Fruit fly (Drosophila melanogaster): ENCODE measurements around the gene sala.
A peak's percentile ranks its signal among the peaks of the same experiment; 100 is the strongest.

The sala gene

DNA sequence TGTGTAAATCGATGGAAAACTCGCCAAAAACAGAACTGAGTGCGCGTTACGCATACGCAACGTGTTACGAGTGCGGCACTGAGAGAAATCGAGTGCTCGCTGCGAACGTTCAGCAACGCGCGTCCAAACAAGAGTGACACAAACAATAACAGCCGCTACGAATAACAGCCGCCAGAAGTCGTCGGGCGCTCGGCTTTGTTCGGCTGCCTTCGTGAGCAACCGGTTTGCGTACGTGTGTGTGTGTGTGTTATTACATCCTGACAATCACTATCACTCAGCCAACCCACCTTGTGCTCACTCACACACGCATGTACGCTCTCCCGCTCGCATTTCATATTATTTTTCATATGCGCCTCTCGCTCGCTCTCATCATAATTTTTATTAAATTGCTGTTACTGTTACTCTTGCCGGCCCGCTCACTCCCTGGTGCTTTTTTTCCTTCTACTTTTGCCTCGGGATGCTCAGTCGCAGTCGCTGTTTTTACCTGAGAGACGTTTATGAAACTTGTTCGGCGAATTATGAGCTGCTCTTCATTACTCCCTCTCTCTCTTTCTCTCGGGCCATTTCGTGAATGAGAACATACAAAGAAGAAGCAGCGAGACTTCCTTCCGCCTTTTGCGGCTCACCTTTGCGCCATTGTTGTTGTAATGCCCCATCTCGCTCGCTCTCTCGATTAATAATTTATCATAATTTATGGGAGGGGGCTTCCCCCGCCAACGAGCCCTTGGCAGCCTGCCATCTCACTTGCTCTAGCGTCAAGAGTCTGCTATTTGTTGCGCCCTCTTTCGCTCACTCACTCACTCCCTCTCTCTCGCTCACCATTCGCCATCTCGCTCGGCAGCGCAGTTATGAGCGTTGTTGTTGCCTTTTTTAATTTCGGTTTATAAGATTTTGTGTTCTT, 38.8 kb upstream of the sala start, which contains the start of gene salm (continued):
- no peak for TF ChIP-seq CG15269 (tag; optimal IDR thresholded peaks at IDR 0.05)
- no peak for TF ChIP-seq CG4730 (GFP tag; IDR thresholded peaks at IDR 0.05)
- no peak for TF ChIP-seq fu2 (GFP tag; optimal IDR thresholded peaks at IDR 0.05)
- TF ChIP-seq Sry-δ (GFP tag; optimal IDR thresholded peaks at IDR 0.05): no peak
- TF ChIP-seq CG1647 (GFP tag; optimal IDR thresholded peaks at IDR 0.05): no peak
- no peak for TF ChIP-seq Hr51 (GFP tag; optimal IDR thresholded peaks at IDR 0.05)
- TF ChIP-seq wek (GFP tag; optimal IDR thresholded peaks at IDR 0.05): no peak
- no peak for TF ChIP-seq Myb (GFP tag; optimal IDR thresholded peaks at IDR 0.05)
- TF ChIP-seq crp (GFP tag; optimal IDR thresholded peaks at IDR 0.05): no peak
- TF ChIP-seq CG10267 (tag; optimal IDR thresholded peaks at IDR 0.05): no peak
- no peak for TF ChIP-seq Spps (tag; optimal IDR thresholded peaks at IDR 0.05)
- TF ChIP-seq slou (GFP tag; optimal IDR thresholded peaks at IDR 0.05): no peak
- TF ChIP-seq CG8924 (tag; optimal IDR thresholded peaks at IDR 0.05): peak; percentile 2
- no peak for TF ChIP-seq yki (optimal IDR thresholded peaks at IDR 0.05)
- TF ChIP-seq CG4820 (GFP tag; optimal IDR thresholded peaks at IDR 0.05): no peak
- no peak for TF ChIP-seq grn (GFP tag; optimal IDR thresholded peaks at IDR 0.05)
- no peak for TF ChIP-seq chn (GFP tag; optimal IDR thresholded peaks at IDR 0.05)
- no peak for TF ChIP-seq CG15696 (tag; optimal IDR thresholded peaks at IDR 0.05)
- no peak for TF ChIP-seq ab (GFP tag; optimal IDR thresholded peaks at IDR 0.05)
- no peak; the same call in 2 of the 3 replicates for TF ChIP-seq B-H1 (GFP tag; IDR thresholded peaks at IDR 0.05)
- TF ChIP-seq Neu2 (GFP tag; optimal IDR thresholded peaks at IDR 0.05; ENCODE audit: borderline replicate concordance): no peak
- no peak for TF ChIP-seq CG2889 (GFP tag; IDR thresholded peaks at IDR 0.05)
- TF ChIP-seq cas (GFP tag; IDR thresholded peaks at IDR 0.05): no peak
- no peak for TF ChIP-seq BtbVII (GFP tag; optimal IDR thresholded peaks at IDR 0.05)
- TF ChIP-seq CG14014 (GFP tag; IDR thresholded peaks at IDR 0.05): no peak
- no peak for TF ChIP-seq prd (optimal IDR thresholded peaks at IDR 0.05)
- TF ChIP-seq prd (GFP tag; IDR thresholded peaks at IDR 0.05): no peak
- no peak for TF ChIP-seq D19A (tag; optimal IDR thresholded peaks at IDR 0.05)
- no peak for TF ChIP-seq Fer3 (tag; optimal IDR thresholded peaks at IDR 0.05)
- TF ChIP-seq tgo (GFP tag; IDR thresholded peaks at IDR 0.05): no peak
- no peak for TF ChIP-seq insv (GFP tag; optimal IDR thresholded peaks at IDR 0.05)
- no peak for TF ChIP-seq Optix (GFP tag; IDR thresholded peaks at IDR 0.05)
- TF ChIP-seq CG16813 (GFP tag; IDR thresholded peaks at IDR 0.05; ENCODE audit: partially characterized antibody): no peak
- peak; percentile 51; the same call in 2 of the 3 replicates for TF ChIP-seq Opbp (GFP tag; IDR thresholded peaks at IDR 0.05; ENCODE audit: partially characterized antibody)
- TF ChIP-seq hkb (optimal IDR thresholded peaks at IDR 0.05): no peak
- TF ChIP-seq hkb (GFP tag; IDR thresholded peaks at IDR 0.05): peak; percentile 44
- no peak for TF ChIP-seq Rfx (GFP tag; IDR thresholded peaks at IDR 0.05)
- peak; percentile 60 for TF ChIP-seq CoRest (tag; optimal IDR thresholded peaks at IDR 0.05)
- peak; percentile 21 for TF ChIP-seq CG33557 (GFP tag; optimal IDR thresholded peaks at IDR 0.05)
- no peak for TF ChIP-seq E2f1 (GFP tag; IDR thresholded peaks at IDR 0.05)
- TF ChIP-seq sd (tag; optimal IDR thresholded peaks at IDR 0.05): peak; percentile 15
- no peak for TF ChIP-seq nom (GFP tag; optimal IDR thresholded peaks at IDR 0.05)
- TF ChIP-seq Gsc (GFP tag; IDR thresholded peaks at IDR 0.05): no peak
- TF ChIP-seq CkIIα-i1 (GFP tag; IDR thresholded peaks at IDR 0.05): no peak
- TF ChIP-seq CG8388 (GFP tag; optimal IDR thresholded peaks at IDR 0.05): no peak
- peak; percentile 53 for TF ChIP-seq jing (GFP tag; optimal IDR thresholded peaks at IDR 0.05)
- TF ChIP-seq unc-4 (GFP tag; IDR thresholded peaks at IDR 0.05; ENCODE audit: partially characterized antibody): no peak
- no peak for TF ChIP-seq CG7839 (tag; optimal IDR thresholded peaks at IDR 0.05)
- TF ChIP-seq vfl (GFP tag; optimal IDR thresholded peaks at IDR 0.05): no peak
- TF ChIP-seq Ssrp (tag; optimal IDR thresholded peaks at IDR 0.05): no peak
